Worm (Caenorhabditis elegans) whole organism, L1 larva: ENCODE results near the gene F49C12.7.

Experiments
- aha-1 ChIP-seq: fragments of 150-350 bp; optimal IDR thresholded peaks from 2 replicates; lab custom pipeline; 2014; ENCODE audit warnings: missing biosample characterization, missing genetic modification characterization
- ces-1 ChIP-seq: fragments of 150-350 bp; optimal IDR thresholded peaks from 2 replicates; lab custom pipeline; 2014; ENCODE audit warnings: missing biosample characterization, missing genetic modification reagents, missing genetic modification characterization
- egl-13 ChIP-seq: sonication (generic microtip); optimal IDR thresholded peaks from 2 replicates; lab custom pipeline; 2016; ENCODE audit warnings: missing genotype, missing genetic modification reagents, missing genetic modification characterization, missing compliant biosample characterization
- isw-1 ChIP-seq: fragments of 200-800 bp; sonication (Bioruptor generic); IDR thresholded peaks from 2 replicates; pipeline ENCODE4 v1.3.6; 2022; ENCODE audit warnings: missing genetic modification characterization, missing compliant biosample characterization
- nhr-237 ChIP-seq: fragments of 150-350 bp; optimal IDR thresholded peaks from 2 replicates; lab custom pipeline; 2014; ENCODE audit warnings: missing biosample characterization, missing genetic modification characterization
- skn-1 ChIP-seq: fragments of 150-350 bp; optimal IDR thresholded peaks from 2 replicates; lab custom pipeline; 2014; ENCODE audit warnings: missing biosample characterization, missing genetic modification characterization
- tlp-1 ChIP-seq: fragments of 150-350 bp; optimal IDR thresholded peaks from 2 replicates; lab custom pipeline; 2014; ENCODE audit warnings: missing biosample characterization, missing genetic modification characterization
- unc-62 ChIP-seq: fragments of 150-350 bp; optimal IDR thresholded peaks from 2 replicates; lab custom pipeline; 2014; ENCODE audit warnings: missing biosample characterization, missing genetic modification reagents, missing genetic modification characterization
- unc-98 ChIP-seq: fragments of 200-800 bp; sonication (Bioruptor generic); IDR thresholded peaks from 2 replicates; pipeline ENCODE4 v1.3.6; 2022; ENCODE audit warnings: missing genetic modification characterization, missing compliant biosample characterization
- zag-1 ChIP-seq: fragments of 150-350 bp; optimal IDR thresholded peaks from 2 replicates; lab custom pipeline; 2014; ENCODE audit warnings: missing biosample characterization, missing genetic modification characterization

DNA sequence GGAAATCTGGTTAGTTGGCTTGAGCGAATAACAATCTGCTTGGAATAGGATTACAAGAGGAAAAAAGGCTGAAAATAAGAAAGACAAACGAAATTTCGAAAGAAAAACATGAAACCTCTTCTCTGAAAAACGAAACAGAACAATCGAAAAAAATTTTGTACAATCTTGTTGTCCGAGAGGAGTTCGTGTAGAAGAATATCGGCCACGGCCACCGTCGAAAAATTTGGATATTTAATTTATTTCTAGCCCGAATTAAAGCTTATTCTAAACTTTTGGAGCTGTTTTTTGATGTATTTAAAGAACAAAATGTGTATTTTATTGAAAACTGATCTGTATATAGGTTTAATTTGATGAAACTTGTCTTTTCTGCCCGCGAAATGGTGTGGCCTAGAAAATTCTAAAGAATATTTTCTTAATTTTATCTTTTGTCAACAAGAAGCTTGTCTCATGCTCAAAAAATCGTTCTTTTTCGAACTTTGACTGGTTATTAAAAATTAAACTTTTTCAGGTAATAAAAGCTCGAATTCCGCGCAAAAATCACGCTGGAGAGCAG, 23.9 kb upstream of the F49C12.7 start, which contains the start of gene T20D3.5:
- TF ChIP-seq egl-13 (tag; lab: Kevin White, UChicago) (no peak), tlp-1 (tag; lab: Kevin White, UChicago) (no peak), ces-1 (GFP tag; lab: Kevin White, UChicago) (no peak), unc-62 (GFP tag; lab: Kevin White, UChicago) (no peak), nhr-237 (tag; lab: Kevin White, UChicago) (no peak), isw-1 (GFP tag; lab: Robert Waterston, UW) (no peak), unc-98 (no peak), aha-1 (tag; lab: Kevin White, UChicago) (no peak), zag-1 (tag; lab: Kevin White, UChicago) (no peak), skn-1 (no peak)
